Worm (Caenorhabditis elegans) whole organism, L4 larva: Measurements from ENCODE around the gene slc-17.1.

Experiments used
- D1046.2 ChIP-seq: fragments of 200-800 bp; sonication (Bioruptor generic); IDR thresholded peaks from 2 replicates; pipeline ENCODE4 v1.3.6; 2022; ENCODE audit warnings: missing genetic modification characterization, missing compliant biosample characterization
- daf-12 ChIP-seq: fragments of 150-350 bp; optimal IDR thresholded peaks from 2 replicates; lab custom pipeline; 2014; ENCODE audit warnings: missing biosample characterization, missing genetic modification reagents, missing genetic modification characterization
- fos-1 ChIP-seq: fragments of 150-350 bp; optimal IDR thresholded peaks from 2 replicates; lab custom pipeline; 2014; ENCODE audit warnings: missing biosample characterization, missing genetic modification characterization
- lin-1 ChIP-seq: fragments of 200-800 bp; sonication (Bioruptor generic); IDR thresholded peaks from 2 replicates; pipeline ENCODE4 v1.3.6; 2022; ENCODE audit warnings: missing genetic modification reagents, missing genetic modification characterization, missing compliant biosample characterization
- lin-13 ChIP-seq: fragments of 150-350 bp; optimal IDR thresholded peaks from 2 replicates; lab custom pipeline; 2014; ENCODE audit warnings: missing biosample characterization, missing genetic modification reagents, missing genetic modification characterization
- lin-39 ChIP-seq: fragments of 150-350 bp; optimal IDR thresholded peaks from 2 replicates; lab custom pipeline; 2014; ENCODE audit warnings: missing biosample characterization, missing genetic modification reagents, missing genetic modification characterization
- mes-2 ChIP-seq: sonication (generic microtip); optimal IDR thresholded peaks from 2 replicates; lab custom pipeline; 2016; ENCODE audit warnings: missing genotype, mild to moderate bottlenecking, missing genetic modification characterization, missing compliant biosample characterization; ENCODE audit not compliant: poor library complexity, severe bottlenecking
- mxl-2 ChIP-seq: fragments of 200-800 bp; sonication (Bioruptor generic); conservative IDR thresholded peaks from 2 replicates; pipeline ENCODE4 v1.3.6; 2022; ENCODE audit warnings: missing genetic modification reagents, missing genetic modification characterization, missing compliant biosample characterization
- nhr-41 ChIP-seq: fragments of 200-800 bp; sonication (Bioruptor generic); IDR thresholded peaks from 2 replicates; pipeline ENCODE4 v1.3.6; 2022; ENCODE audit warnings: missing genetic modification reagents, missing genetic modification characterization, missing compliant biosample characterization
- nhr-76 ChIP-seq: fragments of 150-350 bp; optimal IDR thresholded peaks from 2 replicates; lab custom pipeline; 2014; ENCODE audit warnings: missing biosample characterization, missing genetic modification characterization
- pha-4 ChIP-seq, 2 experiments: fragments of 150-350 bp in 1 of 2; fragments of 200-800 bp in 1 of 2; sonication (Bioruptor generic) in 1 of 2; IDR thresholded peaks in 1 of 2; optimal IDR thresholded peaks in 1 of 2; 2 replicates each; pipeline versions ENCODE4 v1.3.6 to Lab custom; 2014 to 2022; ENCODE audit warnings: missing genetic modification characterization in 2 of 2, missing genetic modification reagents in 2 of 2, missing biosample characterization in 1 of 2, missing compliant biosample characterization in 1 of 2
- skn-1 ChIP-seq: fragments of 150-350 bp; optimal IDR thresholded peaks from 2 replicates; lab custom pipeline; 2014; ENCODE audit warnings: missing biosample characterization, missing genetic modification characterization
- unc-39 ChIP-seq: sonication (generic microtip); optimal IDR thresholded peaks from 2 replicates; lab custom pipeline; 2017; ENCODE audit warnings: missing biosample characterization, missing genetic modification characterization
- zip-11 ChIP-seq: fragments of 200-800 bp; sonication (Bioruptor generic); IDR thresholded peaks from 2 replicates; pipeline ENCODE4 v1.3.6; 2022; ENCODE audit warnings: missing genetic modification characterization, missing compliant biosample characterization

DNA sequence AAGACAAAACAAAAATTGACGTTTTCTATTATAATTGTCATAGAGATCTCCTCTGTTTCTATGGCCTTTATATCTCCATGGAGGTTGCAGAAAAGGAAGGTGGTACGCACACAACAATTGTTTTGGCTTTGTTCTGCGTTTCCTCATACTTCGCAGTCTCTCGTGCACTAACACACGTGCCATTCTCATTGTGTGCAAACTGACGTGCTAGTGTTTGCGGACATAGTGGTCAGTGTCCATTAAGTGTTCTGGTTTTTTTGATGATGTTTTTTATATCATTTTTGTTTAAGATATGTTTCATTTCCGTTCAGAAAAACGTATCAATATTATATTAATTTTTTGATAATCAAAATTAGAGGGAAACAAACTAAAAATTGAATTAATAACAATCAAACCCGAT is 13.3 kb downstream of the slc-17.1 start, which contains the start of gene C36E6.2:
- TF ChIP-seq mxl-2 (GFP tag; lab: Robert Waterston, UW) (no peak), zip-11 (no peak), unc-39 (tag; lab: Kevin White, UChicago) (no peak), pha-4 (GFP tag; IDR thresholded peaks at IDR 0.05; lab: Robert Waterston, UW) (no peak), pha-4 (tag; optimal IDR thresholded peaks at IDR 0.05; lab: Kevin White, UChicago) (peak; percentile 69), lin-13 (GFP tag; lab: Kevin White, UChicago) (no peak), nhr-41 (GFP tag; lab: Robert Waterston, UW) (no peak), fos-1 (tag; lab: Kevin White, UChicago) (no peak), D1046.2 (GFP tag; lab: Robert Waterston, UW) (no peak), nhr-76 (tag; lab: Kevin White, UChicago) (no peak), lin-39 (no peak), mes-2 (tag; lab: Kevin White, UChicago) (peak; percentile 79), daf-12 (tag; lab: Kevin White, UChicago) (no peak), skn-1 (no peak), lin-1 (no peak)
